Fruit fly (Drosophila melanogaster) whole organism, embryonic: ENCODE measurements around the gene CG17105.
A peak's percentile ranks its signal among the peaks of the same experiment; 100 is the strongest.

Experiments used
- Atf-2 ChIP-seq: fragments of 200-800 bp; sonication (Bioruptor generic); optimal IDR thresholded peaks from 2 replicates; lab custom pipeline; 2016; ENCODE audit warnings: missing biosample characterization, missing genetic modification characterization
- Atf3 ChIP-seq: fragments of 200-800 bp; sonication (Bioruptor generic); optimal IDR thresholded peaks from 3 replicates; lab custom pipeline; 2016; ENCODE audit warnings: missing biosample characterization, missing genetic modification characterization
- CG10462 ChIP-seq: fragments of 200-800 bp; sonication (Bioruptor generic); optimal IDR thresholded peaks from 2 replicates; lab custom pipeline; 2016; ENCODE audit warnings: missing biosample characterization, missing genetic modification characterization
- CG11695 ChIP-seq: fragments of 200-800 bp; sonication (Bioruptor generic); IDR thresholded peaks from 3 replicates; pipeline ENCODE4 v1.3.6; 2022; ENCODE audit warnings: missing biosample characterization, missing genetic modification characterization
- CG1233 ChIP-seq: fragments of 200-800 bp; sonication (Bioruptor generic); optimal IDR thresholded peaks from 4 replicates; lab custom pipeline; 2018; ENCODE audit warnings: missing biosample characterization, mild to moderate bottlenecking, missing genetic modification characterization
- CG13296 ChIP-seq: fragments of 200-800 bp; sonication (Bioruptor generic); optimal IDR thresholded peaks from 3 replicates; lab custom pipeline; 2018; ENCODE audit warnings: missing biosample characterization, mild to moderate bottlenecking, missing genetic modification characterization
- CG14667 ChIP-seq: fragments of 200-800 bp; sonication (Bioruptor generic); IDR thresholded peaks from 2 replicates; pipeline ENCODE4 v1.3.6; 2022; ENCODE audit warnings: missing biosample characterization, missing genetic modification characterization
- CG17568 ChIP-seq: fragments of 200-800 bp; sonication (Bioruptor generic); optimal IDR thresholded peaks from 2 replicates; lab custom pipeline; 2018; ENCODE audit warnings: missing biosample characterization, mild to moderate bottlenecking, missing genetic modification characterization, moderate library complexity
- CG17912 ChIP-seq: fragments of 200-800 bp; sonication (Bioruptor generic); optimal IDR thresholded peaks from 2 replicates; lab custom pipeline; 2018; ENCODE audit warnings: missing biosample characterization, mild to moderate bottlenecking, missing genetic modification characterization
- CG1792 ChIP-seq: fragments of 200-800 bp; sonication (Bioruptor generic); optimal IDR thresholded peaks from 2 replicates; lab custom pipeline; 2016; ENCODE audit warnings: missing biosample characterization, missing genetic modification characterization
- CG2875 ChIP-seq: fragments of 200-800 bp; sonication (Bioruptor generic); optimal IDR thresholded peaks from 2 replicates; lab custom pipeline; 2017; ENCODE audit warnings: missing biosample characterization, mild to moderate bottlenecking, missing genetic modification characterization, missing genetic modification reagents
- CG31365 ChIP-seq: fragments of 200-800 bp; sonication (Bioruptor generic); optimal IDR thresholded peaks from 2 replicates; lab custom pipeline; 2018; ENCODE audit warnings: missing biosample characterization, mild to moderate bottlenecking, missing genetic modification characterization
- CG3163 ChIP-seq: fragments of 200-800 bp; sonication (Bioruptor generic); optimal IDR thresholded peaks from 3 replicates; lab custom pipeline; 2016; ENCODE audit warnings: missing biosample characterization, missing genetic modification characterization
- CG32532 ChIP-seq: fragments of 200-800 bp; sonication (Bioruptor generic); IDR thresholded peaks from 2 replicates; pipeline ENCODE4 v1.3.6; 2022; ENCODE audit warnings: missing biosample characterization, missing genetic modification characterization
- CG43689 ChIP-seq: fragments of 200-800 bp; sonication (Bioruptor generic); IDR thresholded peaks from 2 replicates; pipeline ENCODE4 v1.3.6; 2022; ENCODE audit warnings: missing biosample characterization, missing genetic modification characterization
- CG4707 ChIP-seq: fragments of 200-800 bp; sonication (Bioruptor generic); optimal IDR thresholded peaks from 2 replicates; lab custom pipeline; 2018; ENCODE audit warnings: missing biosample characterization, mild to moderate bottlenecking, missing genetic modification characterization, moderate library complexity
- CG4854 ChIP-seq: fragments of 200-800 bp; sonication (Bioruptor generic); optimal IDR thresholded peaks from 2 replicates; lab custom pipeline; 2016; ENCODE audit warnings: missing biosample characterization, missing genetic modification characterization, inconsistent platforms
- CG6683 ChIP-seq: fragments of 200-800 bp; sonication (Bioruptor generic); optimal IDR thresholded peaks from 2 replicates; lab custom pipeline; 2017; ENCODE audit warnings: missing biosample characterization, mild to moderate bottlenecking, missing genetic modification characterization, missing genetic modification reagents
- CG7963 ChIP-seq: fragments of 200-800 bp; sonication (Bioruptor generic); IDR thresholded peaks from 3 replicates; pipeline ENCODE4 v1.3.6; 2022; ENCODE audit warnings: missing biosample characterization, missing genetic modification characterization; ENCODE audit not compliant: partially characterized antibody
- CG8089 ChIP-seq: fragments of 200-800 bp; sonication (Bioruptor generic); optimal IDR thresholded peaks from 3 replicates; lab custom pipeline; 2016; ENCODE audit warnings: missing biosample characterization, missing genetic modification characterization
- CG9437 ChIP-seq: fragments of 200-800 bp; sonication (Bioruptor generic); optimal IDR thresholded peaks from 2 replicates; lab custom pipeline; 2018; ENCODE audit warnings: missing biosample characterization, mild to moderate bottlenecking, missing genetic modification characterization
- CkIIα-i1 ChIP-seq: fragments of 200-800 bp; sonication (Bioruptor generic); IDR thresholded peaks from 2 replicates; pipeline ENCODE4 v1.3.6; 2022; ENCODE audit warnings: missing biosample characterization, missing genetic modification characterization
- D ChIP-seq, 2 experiments: fragments of 200-800 bp in 1 of 2; fragments of >200 bp in 1 of 2; sonication (Bioruptor generic) in 1 of 2; optimal IDR thresholded peaks; 2 replicates in 1 of 2; 3 replicates in 1 of 2; lab custom pipeline; 2017; ENCODE audit warnings: mild to moderate bottlenecking in 1 of 2, missing biosample characterization in 1 of 2, missing genetic modification characterization in 1 of 2, missing genetic modification reagents in 1 of 2
- HHEX ChIP-seq: fragments of 200-800 bp; sonication (Bioruptor generic); optimal IDR thresholded peaks from 3 replicates; lab custom pipeline; 2017; ENCODE audit warnings: missing biosample characterization, mild to moderate bottlenecking, missing genetic modification characterization, missing genetic modification reagents
- Hr51 ChIP-seq, 2 experiments: fragments of 200-800 bp; sonication (Bioruptor generic); optimal IDR thresholded peaks; 2 replicates in 1 of 2; 3 replicates in 1 of 2; lab custom pipeline; 2016 to 2018; ENCODE audit warnings: missing biosample characterization in 2 of 2, missing genetic modification characterization in 2 of 2, mild to moderate bottlenecking in 1 of 2, moderate library complexity in 1 of 2
- Jarid2 ChIP-seq: fragments of 200-800 bp; sonication (Bioruptor generic); optimal IDR thresholded peaks from 3 replicates; lab custom pipeline; 2017; ENCODE audit warnings: mild to moderate bottlenecking, missing biosample characterization, missing genetic modification reagents, missing genetic modification characterization
- NC2α ChIP-seq: fragments of 200-800 bp; sonication (Bioruptor generic); optimal IDR thresholded peaks from 2 replicates; lab custom pipeline; 2016; ENCODE audit warnings: missing biosample characterization, missing genetic modification characterization
- NFAT ChIP-seq: fragments of 200-800 bp; sonication (Bioruptor generic); IDR thresholded peaks from 2 replicates; pipeline ENCODE4 v1.3.6; 2022; ENCODE audit warnings: missing biosample characterization, missing genetic modification characterization
- Rx ChIP-seq: fragments of 200-800 bp; sonication (Bioruptor generic); IDR thresholded peaks from 2 replicates; pipeline ENCODE4 v1.3.6; 2022; ENCODE audit warnings: missing biosample characterization, missing genetic modification characterization
- Side ChIP-seq: fragments of 200-800 bp; sonication (Bioruptor generic); optimal IDR thresholded peaks from 2 replicates; lab custom pipeline; 2016; ENCODE audit warnings: missing biosample characterization, missing genetic modification characterization
- az2 ChIP-seq: fragments of 200-800 bp; sonication (Bioruptor generic); optimal IDR thresholded peaks from 3 replicates; lab custom pipeline; 2016; ENCODE audit warnings: missing biosample characterization, missing genetic modification characterization
- bsh ChIP-seq, 2 experiments: fragments of 200-800 bp; sonication (Bioruptor generic); optimal IDR thresholded peaks; 2 replicates each; lab custom pipeline; 2017 to 2018; ENCODE audit warnings: mild to moderate bottlenecking in 2 of 2, missing biosample characterization in 2 of 2, missing genetic modification characterization in 2 of 2, moderate library complexity in 1 of 2
- cad ChIP-seq: fragments of >200 bp; optimal IDR thresholded peaks from 2 replicates; lab custom pipeline; 2017; ENCODE audit warnings: missing biosample characterization, missing genetic modification characterization
- chinmo ChIP-seq: fragments of 200-800 bp; sonication (Bioruptor generic); IDR thresholded peaks from 4 replicates; pipeline ENCODE4 v1.3.6; 2022; ENCODE audit warnings: missing biosample characterization, missing genetic modification characterization; ENCODE audit not compliant: partially characterized antibody
- chn ChIP-seq: fragments of 200-800 bp; sonication (Bioruptor generic); optimal IDR thresholded peaks from 2 replicates; lab custom pipeline; 2016; ENCODE audit warnings: missing biosample characterization, missing genetic modification characterization
- croc ChIP-seq: fragments of 200-800 bp; sonication (Bioruptor generic); conservative IDR thresholded peaks from 3 replicates; pipeline ENCODE4 v1.3.6; 2022; ENCODE audit warnings: missing biosample characterization, missing genetic modification characterization
- dmrt11E ChIP-seq: fragments of 200-800 bp; sonication (Bioruptor generic); optimal IDR thresholded peaks from 3 replicates; lab custom pipeline; 2018; ENCODE audit warnings: missing biosample characterization, mild to moderate bottlenecking, missing genetic modification characterization, moderate library complexity
- fru ChIP-seq: fragments of >200 bp; optimal IDR thresholded peaks from 2 replicates; lab custom pipeline; 2017
- ham ChIP-seq: fragments of 200-800 bp; sonication (Bioruptor generic); IDR thresholded peaks from 2 replicates; pipeline ENCODE4 v1.3.6; 2022; ENCODE audit warnings: missing biosample characterization, missing genetic modification characterization
- nmo ChIP-seq: fragments of 200-800 bp; sonication (Bioruptor generic); optimal IDR thresholded peaks from 2 replicates; lab custom pipeline; 2018; ENCODE audit warnings: missing biosample characterization, mild to moderate bottlenecking, missing genetic modification characterization, moderate library complexity
- pan ChIP-seq, 4 experiments: fragments of >200 bp in 3 of 4; fragments of 200-800 bp in 1 of 4; sonication (Bioruptor generic) in 1 of 4; optimal IDR thresholded peaks in 3 of 4; IDR thresholded peaks in 1 of 4; 2 replicates each; pipeline versions ENCODE4 v1.3.6 to Lab custom; 2017 to 2022; ENCODE audit warnings: missing biosample characterization in 2 of 4, missing genetic modification characterization in 2 of 4, mixed read lengths in 1 of 4
- phol ChIP-seq: fragments of 200-800 bp; sonication (Bioruptor generic); optimal IDR thresholded peaks from 3 replicates; lab custom pipeline; 2018; ENCODE audit warnings: missing biosample characterization, mild to moderate bottlenecking, missing genetic modification characterization, moderate library complexity
- pzg ChIP-seq: fragments of 200-800 bp; sonication (Bioruptor generic); optimal IDR thresholded peaks from 3 replicates; lab custom pipeline; 2018; ENCODE audit warnings: missing biosample characterization, mild to moderate bottlenecking, missing genetic modification characterization, moderate library complexity
- ro ChIP-seq: fragments of 200-800 bp; sonication (Bioruptor generic); IDR thresholded peaks from 2 replicates; pipeline ENCODE4 v1.3.6; 2022; ENCODE audit warnings: missing biosample characterization, missing genetic modification characterization
- sc ChIP-seq, 3 experiments: fragments of >200 bp in 2 of 3; fragments of 200-800 bp in 1 of 3; sonication (Bioruptor generic) in 1 of 3; optimal IDR thresholded peaks; 2 replicates in 2 of 3; 3 replicates in 1 of 3; lab custom pipeline; 2017; ENCODE audit warnings: mild to moderate bottlenecking in 1 of 3, missing biosample characterization in 1 of 3, missing genetic modification characterization in 1 of 3, missing genetic modification reagents in 1 of 3
- sna ChIP-seq: fragments of 200-800 bp; sonication (Bioruptor generic); IDR thresholded peaks from 2 replicates; pipeline ENCODE4 v1.3.6; 2022; ENCODE audit warnings: missing biosample characterization, missing genetic modification characterization; ENCODE audit not compliant: partially characterized antibody
- so ChIP-seq: fragments of 200-800 bp; sonication (Bioruptor generic); IDR thresholded peaks from 3 replicates; pipeline ENCODE4 v1.3.6; 2022; ENCODE audit warnings: missing biosample characterization, missing genetic modification characterization
- tx ChIP-seq: fragments of 200-800 bp; sonication (Bioruptor generic); optimal IDR thresholded peaks from 2 replicates; lab custom pipeline; 2016; ENCODE audit warnings: missing biosample characterization, missing genetic modification characterization
- wek ChIP-seq: fragments of 200-800 bp; sonication (Bioruptor generic); optimal IDR thresholded peaks from 3 replicates; lab custom pipeline; 2018; ENCODE audit warnings: missing biosample characterization, mild to moderate bottlenecking, missing genetic modification characterization, moderate library complexity
- yki ChIP-seq: fragments of >200 bp; optimal IDR thresholded peaks from 3 replicates; lab custom pipeline; 2018

The CG17105 gene

dm6 chr2L:10697992-10698391 lies 17.2 kb downstream of the CG17105 start, which contains the start of gene CG7300 (continued):
- no peak for TF ChIP-seq CG8089
- no peak for TF ChIP-seq Atf-2 (GFP tag; lab: Kevin White, UChicago)
- TF ChIP-seq CG1792 (GFP tag; lab: Kevin White, UChicago): no peak
- no peak for TF ChIP-seq CG13296
- no peak for TF ChIP-seq cad (GFP tag; lab: Kevin White, UChicago)
- TF ChIP-seq CkIIα-i1 (GFP tag; lab: Robert Waterston, UW): no peak
- TF ChIP-seq CG1233 (GFP tag; lab: Kevin White, UChicago): peak; percentile 52
- TF ChIP-seq so (GFP tag; lab: Robert Waterston, UW): no peak
- no peak for TF ChIP-seq Rx (GFP tag; lab: Robert Waterston, UW)
- TF ChIP-seq chinmo (GFP tag; lab: Robert Waterston, UW): no peak
- TF ChIP-seq CG11695 (GFP tag; lab: Robert Waterston, UW): peak; percentile 69; the same call in 2 of the 3 replicates
- no peak for TF ChIP-seq yki (lab: Kevin White, UChicago)
- no peak; the same call in 2 of the 3 replicates for TF ChIP-seq croc
- TF ChIP-seq CG3163 (GFP tag; lab: Kevin White, UChicago): no peak
- no peak for TF ChIP-seq CG17912 (GFP tag; lab: Kevin White, UChicago)
- TF ChIP-seq CG2875 (GFP tag; lab: Kevin White, UChicago): no peak
- TF ChIP-seq sc (optimal IDR thresholded peaks at IDR 0.05; lab: Kevin White, UChicago): no peak
- no peak for TF ChIP-seq sc (GFP tag; optimal IDR thresholded peaks at IDR 0.05; lab: Kevin White, UChicago)
- no peak for TF ChIP-seq ro (GFP tag; lab: Robert Waterston, UW)
- TF ChIP-seq CG17568: no peak
- TF ChIP-seq Atf3 (GFP tag; lab: Kevin White, UChicago): peak; percentile 1
- peak; percentile 35 for TF ChIP-seq HHEX (GFP tag; lab: Kevin White, UChicago)
- TF ChIP-seq CG7963 (GFP tag; lab: Robert Waterston, UW): no peak
- TF ChIP-seq pan (optimal IDR thresholded peaks at IDR 0.05; lab: Kevin White, UChicago): no peak
- peak in 1 of 2 experiments; percentile 72 for TF ChIP-seq pan (GFP tag; optimal IDR thresholded peaks at IDR 0.05 in 1 of 2, IDR thresholded peaks at IDR 0.05 in 1 of 2)
- TF ChIP-seq pzg (GFP tag; lab: Kevin White, UChicago): no peak
- TF ChIP-seq Hr51 (GFP tag; optimal IDR thresholded peaks at IDR 0.05; lab: Kevin White, UChicago): peak; percentile 6 to 40
- TF ChIP-seq fru (lab: Kevin White, UChicago): no peak
- TF ChIP-seq CG43689 (GFP tag; lab: Robert Waterston, UW): no peak
- no peak for TF ChIP-seq Side (GFP tag; lab: Kevin White, UChicago)
- TF ChIP-seq sna (GFP tag; lab: Robert Waterston, UW): no peak
- no peak for TF ChIP-seq CG4707 (GFP tag; lab: Kevin White, UChicago)
- peak; percentile 51 for TF ChIP-seq phol
- TF ChIP-seq wek (GFP tag; lab: Kevin White, UChicago): no peak
- no peak for TF ChIP-seq CG31365 (tag; lab: Kevin White, UChicago)
- TF ChIP-seq chn (GFP tag; lab: Kevin White, UChicago): peak; percentile 17
- no peak for TF ChIP-seq D (optimal IDR thresholded peaks at IDR 0.05; lab: Kevin White, UChicago)
- peak; percentile 0 for TF ChIP-seq D (GFP tag; optimal IDR thresholded peaks at IDR 0.05; lab: Kevin White, UChicago)
- TF ChIP-seq nmo (GFP tag; lab: Kevin White, UChicago): peak; percentile 59
- TF ChIP-seq CG4854: peak; percentile 36
- peak in 1 of 2 experiments; percentile 73 for TF ChIP-seq bsh (GFP tag; optimal IDR thresholded peaks at IDR 0.05; lab: Kevin White, UChicago)
- TF ChIP-seq CG10462 (GFP tag; lab: Kevin White, UChicago): peak; percentile 10
- peak; percentile 24 for TF ChIP-seq dmrt11E
- no peak for TF ChIP-seq CG9437
- peak; percentile 64; the same call in 1 of the 2 replicates for TF ChIP-seq NFAT (GFP tag; lab: Robert Waterston, UW)
- peak; percentile 31 for TF ChIP-seq az2
- TF ChIP-seq CG32532 (GFP tag; lab: Robert Waterston, UW): peak; percentile 84
- TF ChIP-seq NC2α (GFP tag; lab: Kevin White, UChicago): no peak
- no peak for TF ChIP-seq ham
- peak; percentile 41 for TF ChIP-seq CG14667 (GFP tag; lab: Robert Waterston, UW)
- TF ChIP-seq Jarid2 (GFP tag; lab: Kevin White, UChicago): no peak
- TF ChIP-seq CG6683: no peak
- no peak for TF ChIP-seq tx (GFP tag; lab: Kevin White, UChicago)
